Fruit fly (Drosophila melanogaster) whole organism, prepupa: ENCODE data around the gene ZC3H3.

ENCODE experiments used
- CG32006 ChIP-seq: fragments of 200-800 bp; sonication (Bioruptor generic); optimal IDR thresholded peaks from 3 replicates; lab custom pipeline; 2017; ENCODE audit warnings: missing biosample characterization, mild to moderate bottlenecking, missing genetic modification characterization
- CG8319 ChIP-seq: fragments of 200-800 bp; sonication (Bioruptor generic); optimal IDR thresholded peaks from 3 replicates; lab custom pipeline; 2016; ENCODE audit warnings: missing biosample characterization, missing genetic modification characterization
- Ets21C ChIP-seq: fragments of 200-800 bp; sonication (Bioruptor generic); optimal IDR thresholded peaks from 3 replicates; lab custom pipeline; 2016; ENCODE audit warnings: missing biosample characterization, missing genetic modification characterization
- Hr4 ChIP-seq: fragments of 200-800 bp; sonication (Bioruptor generic); optimal IDR thresholded peaks from 3 replicates; lab custom pipeline; 2016; ENCODE audit warnings: missing biosample characterization, missing genetic modification characterization
- Smox ChIP-seq: fragments of 200-800 bp; sonication (Bioruptor generic); optimal IDR thresholded peaks from 3 replicates; lab custom pipeline; 2016; ENCODE audit warnings: missing biosample characterization, missing genetic modification characterization
- Sox102F ChIP-seq: fragments of 200-800 bp; sonication (Bioruptor generic); optimal IDR thresholded peaks from 2 replicates; lab custom pipeline; 2016; ENCODE audit warnings: missing biosample characterization, mild to moderate bottlenecking, missing genetic modification characterization
- dac ChIP-seq: fragments of 200-800 bp; sonication (Bioruptor generic); optimal IDR thresholded peaks from 2 replicates; lab custom pipeline; 2017; ENCODE audit warnings: missing biosample characterization, mild to moderate bottlenecking, missing genetic modification characterization
- esn ChIP-seq: fragments of 200-800 bp; sonication (Bioruptor generic); optimal IDR thresholded peaks from 2 replicates; lab custom pipeline; 2016; ENCODE audit warnings: missing biosample characterization, mild to moderate bottlenecking, missing genetic modification characterization, moderate library complexity

DNA sequence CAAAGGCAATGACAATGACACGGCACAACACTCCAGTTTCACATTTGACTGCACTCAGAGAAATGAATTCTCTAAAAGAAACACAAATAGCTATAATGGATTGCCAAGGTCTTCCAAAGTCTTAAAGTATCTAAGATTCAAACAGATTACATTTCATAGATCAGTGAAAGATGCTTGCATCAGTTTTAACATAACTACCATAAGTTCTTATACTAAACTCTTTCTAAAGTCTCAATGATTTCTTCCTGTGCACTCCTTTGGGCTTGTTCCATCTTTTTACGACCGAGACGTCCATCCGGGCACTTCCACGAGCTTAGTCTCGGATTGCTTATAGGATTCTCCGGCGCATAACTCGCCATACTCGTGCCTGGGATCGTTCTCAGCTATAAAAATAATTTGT is 32.6 kb upstream of the ZC3H3 start:
- TF ChIP-seq Smox (GFP tag; lab: Kevin White, UChicago), result no peak
- TF ChIP-seq CG32006 (GFP tag; lab: Kevin White, UChicago), result no peak
- no peak for TF ChIP-seq CG8319
- no peak for TF ChIP-seq dac (GFP tag; lab: Kevin White, UChicago)
- TF ChIP-seq Hr4 (GFP tag; lab: Kevin White, UChicago), result no peak
- TF ChIP-seq Ets21C (GFP tag; lab: Kevin White, UChicago), result no peak
- TF ChIP-seq Sox102F, result no peak
- TF ChIP-seq esn (GFP tag; lab: Kevin White, UChicago), result no peak
